Fruit fly (Drosophila melanogaster) whole organism, embryonic: Measurements from ENCODE around the gene flip.

Experiments used
- ATbp ChIP-seq: fragments of 200-800 bp; sonication (Bioruptor generic); optimal IDR thresholded peaks from 2 replicates; lab custom pipeline; 2017; ENCODE audit warnings: missing biosample characterization, mild to moderate bottlenecking, missing genetic modification characterization, missing genetic modification reagents
- Ada2b ChIP-seq: fragments of 200-800 bp; sonication (Bioruptor generic); IDR thresholded peaks from 2 replicates; pipeline ENCODE4 v1.3.6; 2022; ENCODE audit warnings: missing biosample characterization, missing genetic modification characterization
- CG10543 ChIP-seq: fragments of 200-800 bp; sonication (Bioruptor generic); optimal IDR thresholded peaks from 3 replicates; lab custom pipeline; 2017; ENCODE audit warnings: missing biosample characterization, mild to moderate bottlenecking, missing genetic modification characterization, moderate library complexity
- CG11695 ChIP-seq: fragments of 200-800 bp; sonication (Bioruptor generic); IDR thresholded peaks from 3 replicates; pipeline ENCODE4 v1.3.6; 2022; ENCODE audit warnings: missing biosample characterization, missing genetic modification characterization
- CG13287 ChIP-seq: fragments of 200-800 bp; sonication (Bioruptor generic); IDR thresholded peaks from 2 replicates; pipeline ENCODE4 v1.3.6; 2022; ENCODE audit warnings: missing biosample characterization, missing genetic modification characterization; ENCODE audit not compliant: partially characterized antibody
- CG13894 ChIP-seq: fragments of 200-800 bp; sonication (Bioruptor generic); optimal IDR thresholded peaks from 3 replicates; lab custom pipeline; 2018; ENCODE audit warnings: missing biosample characterization, mild to moderate bottlenecking, missing genetic modification characterization, moderate library complexity
- CG2199 ChIP-seq: fragments of 200-800 bp; sonication (Bioruptor generic); IDR thresholded peaks from 3 replicates; pipeline ENCODE4 v1.3.6; 2022; ENCODE audit warnings: missing biosample characterization, missing genetic modification characterization
- CG3163 ChIP-seq: fragments of 200-800 bp; sonication (Bioruptor generic); optimal IDR thresholded peaks from 3 replicates; lab custom pipeline; 2016; ENCODE audit warnings: missing biosample characterization, missing genetic modification characterization
- CG32767 ChIP-seq: fragments of 200-800 bp; sonication (Bioruptor generic); IDR thresholded peaks from 2 replicates; pipeline ENCODE4 v1.3.6; 2022; ENCODE audit warnings: missing biosample characterization, missing genetic modification characterization
- CG34224 ChIP-seq: fragments of 200-800 bp; sonication (Bioruptor generic); IDR thresholded peaks from 3 replicates; pipeline ENCODE4 v1.3.6; 2022; ENCODE audit warnings: missing biosample characterization, missing genetic modification characterization; ENCODE audit not compliant: partially characterized antibody
- CG34376 ChIP-seq: fragments of 200-800 bp; sonication (Bioruptor generic); optimal IDR thresholded peaks from 2 replicates; lab custom pipeline; 2018; ENCODE audit warnings: missing biosample characterization, mild to moderate bottlenecking, missing genetic modification characterization
- CG3995 ChIP-seq: fragments of 200-800 bp; sonication (Bioruptor generic); optimal IDR thresholded peaks from 3 replicates; lab custom pipeline; 2016; ENCODE audit warnings: missing biosample characterization, missing genetic modification characterization
- CG4328 ChIP-seq: fragments of 200-800 bp; sonication (Bioruptor generic); optimal IDR thresholded peaks from 3 replicates; lab custom pipeline; 2017; ENCODE audit warnings: missing biosample characterization, missing genetic modification reagents, missing genetic modification characterization
- CG7357 ChIP-seq: fragments of 200-800 bp; sonication (Bioruptor generic); IDR thresholded peaks from 3 replicates; pipeline ENCODE4 v1.3.6; 2022; ENCODE audit warnings: missing biosample characterization, missing genetic modification characterization
- CG8290 ChIP-seq, 3 experiments: fragments of 200-800 bp; sonication (Bioruptor generic); optimal IDR thresholded peaks; 2 replicates each; lab custom pipeline; 2016 to 2019; ENCODE audit warnings: missing biosample characterization in 3 of 3, missing genetic modification characterization in 3 of 3, mild to moderate bottlenecking in 2 of 3, moderate library complexity in 1 of 3
- CkIIα-i1 ChIP-seq: fragments of 200-800 bp; sonication (Bioruptor generic); IDR thresholded peaks from 2 replicates; pipeline ENCODE4 v1.3.6; 2022; ENCODE audit warnings: missing biosample characterization, missing genetic modification characterization
- ERR ChIP-seq: fragments of 200-800 bp; sonication (Bioruptor generic); optimal IDR thresholded peaks from 2 replicates; lab custom pipeline; 2016; ENCODE audit warnings: missing biosample characterization, missing genetic modification characterization
- Fer1 ChIP-seq: fragments of 200-800 bp; sonication (Bioruptor generic); optimal IDR thresholded peaks from 2 replicates; lab custom pipeline; 2017; ENCODE audit warnings: missing biosample characterization, mild to moderate bottlenecking, missing genetic modification characterization
- Fer3 ChIP-seq: fragments of 200-800 bp; sonication (Bioruptor generic); optimal IDR thresholded peaks from 2 replicates; lab custom pipeline; 2018; ENCODE audit warnings: missing biosample characterization, mild to moderate bottlenecking, missing genetic modification characterization, moderate library complexity
- Hand ChIP-seq: fragments of 200-800 bp; sonication (Bioruptor generic); optimal IDR thresholded peaks from 2 replicates; lab custom pipeline; 2017; ENCODE audit warnings: mild to moderate bottlenecking, missing biosample characterization, missing genetic modification reagents, missing genetic modification characterization
- HmgZ ChIP-seq: fragments of 200-800 bp; sonication (Bioruptor generic); optimal IDR thresholded peaks from 2 replicates; lab custom pipeline; 2018; ENCODE audit warnings: missing biosample characterization, mild to moderate bottlenecking, missing genetic modification characterization
- Med ChIP-seq: fragments of 200-800 bp; sonication (Bioruptor generic); peaks from one replicate; lab custom pipeline; 2016; ENCODE audit warnings: missing biosample characterization, missing genetic modification characterization, mild to moderate bottlenecking, inconsistent platforms, moderate library complexity
- Side ChIP-seq: fragments of 200-800 bp; sonication (Bioruptor generic); optimal IDR thresholded peaks from 2 replicates; lab custom pipeline; 2016; ENCODE audit warnings: missing biosample characterization, missing genetic modification characterization
- Trl ChIP-seq, 3 experiments: fragments of >200 bp in 2 of 3; fragments of 200-800 bp in 1 of 3; sonication (Bioruptor generic) in 1 of 3; optimal IDR thresholded peaks; 2 replicates in 1 of 3; 3 replicates in 2 of 3; lab custom pipeline; 2016 to 2017; ENCODE audit warnings: missing biosample characterization in 1 of 3, missing genetic modification characterization in 1 of 3
- amos ChIP-seq: fragments of 200-800 bp; sonication (Bioruptor generic); IDR thresholded peaks from 2 replicates; pipeline ENCODE4 v1.3.6; 2022; ENCODE audit warnings: missing biosample characterization, missing genetic modification characterization; ENCODE audit not compliant: partially characterized antibody
- bbx ChIP-seq: fragments of 200-800 bp; sonication (Bioruptor generic); IDR thresholded peaks from 2 replicates; pipeline ENCODE4 v1.3.6; 2022; ENCODE audit warnings: missing biosample characterization, missing genetic modification characterization; ENCODE audit not compliant: partially characterized antibody
- btn ChIP-seq: fragments of 200-800 bp; sonication (Bioruptor generic); optimal IDR thresholded peaks from 2 replicates; lab custom pipeline; 2016; ENCODE audit warnings: missing biosample characterization, missing genetic modification characterization
- chinmo ChIP-seq: fragments of 200-800 bp; sonication (Bioruptor generic); IDR thresholded peaks from 4 replicates; pipeline ENCODE4 v1.3.6; 2022; ENCODE audit warnings: missing biosample characterization, missing genetic modification characterization; ENCODE audit not compliant: partially characterized antibody
- lab ChIP-seq: fragments of 200-800 bp; sonication (Bioruptor generic); optimal IDR thresholded peaks from 3 replicates; lab custom pipeline; 2017; ENCODE audit warnings: missing biosample characterization, missing genetic modification characterization, mild to moderate bottlenecking, moderate library complexity, missing genetic modification reagents
- lbe ChIP-seq: fragments of 200-800 bp; sonication (Bioruptor generic); optimal IDR thresholded peaks from 2 replicates; lab custom pipeline; 2016; ENCODE audit warnings: missing biosample characterization, mild to moderate bottlenecking, missing genetic modification characterization
- luna ChIP-seq: fragments of 200-800 bp; sonication (Bioruptor generic); optimal IDR thresholded peaks from 2 replicates; lab custom pipeline; 2016; ENCODE audit warnings: missing biosample characterization, missing genetic modification characterization
- nerfin-1 ChIP-seq: fragments of 200-800 bp; sonication (Bioruptor generic); optimal IDR thresholded peaks from 3 replicates; lab custom pipeline; 2019; ENCODE audit warnings: missing biosample characterization, mild to moderate bottlenecking, missing genetic modification characterization, moderate library complexity
- nom ChIP-seq: fragments of 200-800 bp; sonication (Bioruptor generic); optimal IDR thresholded peaks from 2 replicates; lab custom pipeline; 2017; ENCODE audit warnings: missing biosample characterization, missing genetic modification characterization, mild to moderate bottlenecking, moderate library complexity, missing genetic modification reagents
- pb ChIP-seq: fragments of 200-800 bp; sonication (Bioruptor generic); optimal IDR thresholded peaks from 3 replicates; lab custom pipeline; 2016; ENCODE audit warnings: missing biosample characterization, missing genetic modification characterization
- pros ChIP-seq: fragments of 200-800 bp; sonication (Bioruptor generic); optimal IDR thresholded peaks from 3 replicates; lab custom pipeline; 2019; ENCODE audit warnings: missing biosample characterization, mild to moderate bottlenecking, missing genetic modification characterization, moderate library complexity
- sens ChIP-seq: fragments of 200-800 bp; sonication (Bioruptor generic); peaks from one replicate; lab custom pipeline; 2016; ENCODE audit warnings: missing biosample characterization, missing genetic modification characterization
- sna ChIP-seq: fragments of 200-800 bp; sonication (Bioruptor generic); IDR thresholded peaks from 2 replicates; pipeline ENCODE4 v1.3.6; 2022; ENCODE audit warnings: missing biosample characterization, missing genetic modification characterization; ENCODE audit not compliant: partially characterized antibody
- sob ChIP-seq: fragments of 200-800 bp; sonication (Bioruptor generic); IDR thresholded peaks from 2 replicates; pipeline ENCODE4 v1.3.6; 2022; ENCODE audit warnings: missing biosample characterization, missing genetic modification characterization
- sug ChIP-seq: fragments of 200-800 bp; optimal IDR thresholded peaks from 2 replicates; lab custom pipeline; 2019; ENCODE audit warnings: missing biosample characterization, mild to moderate bottlenecking, missing genetic modification characterization, moderate library complexity
- trh ChIP-seq: fragments of 200-800 bp; sonication (Bioruptor generic); optimal IDR thresholded peaks from 2 replicates; lab custom pipeline; 2016; ENCODE audit warnings: missing biosample characterization, missing genetic modification characterization
- ttk ChIP-seq: fragments of 200-800 bp; sonication (Bioruptor generic); IDR thresholded peaks from 2 replicates; pipeline ENCODE4 v2.1.2; 2022; ENCODE audit warnings: missing biosample characterization, missing genetic modification characterization
- vfl ChIP-seq: fragments of 200-800 bp; sonication (Bioruptor generic); optimal IDR thresholded peaks from 2 replicates; lab custom pipeline; 2016; ENCODE audit warnings: missing biosample characterization, missing genetic modification characterization

flip gene

DNA sequence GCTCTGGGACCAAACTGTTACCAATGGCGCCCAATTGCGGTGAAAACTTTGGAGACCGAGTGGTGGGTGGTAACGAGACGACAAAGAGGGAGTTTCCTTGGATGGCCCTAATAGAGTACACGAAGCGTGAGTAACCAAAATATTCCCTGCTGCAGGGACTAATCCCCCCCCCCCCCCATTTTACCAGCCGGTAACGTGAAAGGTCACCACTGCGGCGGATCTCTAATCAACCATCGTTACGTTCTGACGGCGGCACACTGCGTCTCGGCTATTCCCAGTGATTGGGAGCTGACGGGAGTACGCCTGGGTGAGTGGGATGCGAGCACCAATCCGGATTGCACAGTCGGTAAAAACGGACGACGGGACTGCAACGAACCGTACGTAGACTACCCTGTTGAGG, 31.0 kb upstream of the flip start:
- TF ChIP-seq Med (GFP tag; lab: Kevin White, UChicago) (peak; percentile 61), luna (GFP tag; lab: Kevin White, UChicago) (no peak)

DNA sequence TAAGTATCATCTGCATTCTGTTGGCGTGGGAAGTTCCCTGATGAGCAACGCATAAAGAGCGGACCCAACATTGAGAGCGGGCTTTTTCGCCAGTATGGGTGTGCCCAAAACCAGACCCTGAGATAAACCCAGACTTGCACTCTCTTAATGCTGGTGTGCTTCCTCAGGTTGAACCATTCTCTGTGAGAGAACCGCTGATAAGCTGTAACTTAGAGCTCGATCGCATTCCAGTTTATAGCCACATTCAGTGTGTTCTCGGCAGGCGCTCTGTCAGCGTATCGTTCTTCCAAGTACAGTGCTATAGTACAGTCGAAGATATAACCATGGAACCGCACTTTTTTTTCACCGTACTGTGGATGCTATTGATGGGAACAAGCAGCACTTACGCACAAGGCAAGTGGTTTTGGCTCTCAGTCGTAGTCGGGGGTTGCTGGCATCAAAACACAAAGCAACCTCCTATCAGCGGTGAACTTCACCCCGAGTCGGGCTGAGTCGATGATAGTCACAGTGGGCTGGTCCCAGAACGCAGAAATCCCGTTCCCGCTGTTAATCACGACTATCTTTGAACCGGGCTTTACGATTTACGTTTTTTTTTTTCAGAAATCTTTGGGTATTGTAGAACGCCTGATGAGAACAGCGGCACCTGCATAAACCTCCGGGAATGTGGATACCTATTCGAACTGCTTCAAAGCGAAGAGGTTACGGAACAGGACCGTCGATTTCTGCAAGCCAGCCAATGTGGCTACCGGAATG, 30.1 kb upstream of the flip start, which contains the start of gene MP1:
Gene MP1, plus strand, starts transcription at position 245 of the 753 bp plus-strand sequence.
- TF ChIP-seq ttk (GFP tag; lab: Robert Waterston, UW) (no peak), CG34376 (peak; percentile 79), CG4328 (no peak), btn (GFP tag; lab: Kevin White, UChicago) (no peak), CG13287 (GFP tag; lab: Robert Waterston, UW) (peak; percentile 36; the same call in 1 of the 2 replicates), vfl (no peak), amos (GFP tag; lab: Robert Waterston, UW) (no peak; the same call in 1 of the 2 replicates), CkIIα-i1 (GFP tag; lab: Robert Waterston, UW) (no peak), Ada2b (GFP tag; lab: Robert Waterston, UW) (no peak), Med (GFP tag; lab: Kevin White, UChicago) (peak; percentile 82), CG3995 (GFP tag; lab: Kevin White, UChicago) (peak; percentile 45), sob (GFP tag; lab: Robert Waterston, UW) (no peak), CG34224 (no peak; the same call in 2 of the 3 replicates), CG32767 (GFP tag; lab: Robert Waterston, UW) (no peak), pros (GFP tag; lab: Kevin White, UChicago) (peak; percentile 47), chinmo (peak; percentile 69; the same call in 2 of the 4 replicates), Trl (optimal IDR thresholded peaks at IDR 0.05; lab: Kevin White, UChicago) (peak; percentile 65 to 69), Trl (GFP tag; optimal IDR thresholded peaks at IDR 0.05; lab: Kevin White, UChicago) (no peak), nerfin-1 (tag; lab: Kevin White, UChicago) (peak; percentile 8), lbe (GFP tag; lab: Kevin White, UChicago) (peak; percentile 36), Hand (peak; percentile 3), CG8290 (GFP tag; optimal IDR thresholded peaks at IDR 0.05; lab: Kevin White, UChicago) (no peak), CG8290 (tag; optimal IDR thresholded peaks at IDR 0.05; lab: Kevin White, UChicago) (peak in 1 of 2 experiments; percentile 13), CG2199 (GFP tag; lab: Robert Waterston, UW) (peak; percentile 59; the same call in 1 of the 3 replicates), nom (GFP tag; lab: Kevin White, UChicago) (peak; percentile 73), CG13894 (tag; lab: Kevin White, UChicago) (peak; percentile 49), Fer3 (tag; lab: Kevin White, UChicago) (no peak), Side (GFP tag; lab: Kevin White, UChicago) (no peak), CG11695 (GFP tag; lab: Robert Waterston, UW) (0 out of 3 replicates have a peak, but pooled peaks have one; percentile 12), bbx (GFP tag; lab: Robert Waterston, UW) (0 out of 2 replicates have a peak, but pooled peaks have one; percentile 7), sna (GFP tag; lab: Robert Waterston, UW) (peak; percentile 23; the same call in 1 of the 2 replicates), HmgZ (tag; lab: Kevin White, UChicago) (no peak), sens (GFP tag; lab: Kevin White, UChicago) (peak; percentile 71), Fer1 (GFP tag; lab: Kevin White, UChicago) (peak; percentile 19), CG7357 (GFP tag; lab: Robert Waterston, UW) (no peak), CG3163 (GFP tag; lab: Kevin White, UChicago) (peak; percentile 73), pb (GFP tag; lab: Kevin White, UChicago) (no peak), CG10543 (GFP tag; lab: Kevin White, UChicago) (peak; percentile 26), trh (GFP tag; lab: Kevin White, UChicago) (no peak), ERR (GFP tag; lab: Kevin White, UChicago) (no peak), ATbp (GFP tag; lab: Kevin White, UChicago) (no peak), sug (tag; lab: Kevin White, UChicago) (peak; percentile 46), lab (GFP tag; lab: Kevin White, UChicago) (peak; percentile 21)
